Worm (Caenorhabditis elegans) whole organism, dauer: ENCODE data around the gene K07D4.4.

Experiments
- unc-62 ChIP-seq: sonication (generic microtip); optimal IDR thresholded peaks from 2 replicates; lab custom pipeline; 2017; ENCODE audit warnings: missing biosample characterization, missing genetic modification reagents, missing genetic modification characterization

The K07D4.4 gene

ce11 chrII:4004614-4005013 is 27.6 kb downstream of the K07D4.4 start, which contains the start of gene ephx-1:
TSS of gene ephx-1 (plus strand) at chrII:4004914.
- no peak for TF ChIP-seq unc-62

DNA sequence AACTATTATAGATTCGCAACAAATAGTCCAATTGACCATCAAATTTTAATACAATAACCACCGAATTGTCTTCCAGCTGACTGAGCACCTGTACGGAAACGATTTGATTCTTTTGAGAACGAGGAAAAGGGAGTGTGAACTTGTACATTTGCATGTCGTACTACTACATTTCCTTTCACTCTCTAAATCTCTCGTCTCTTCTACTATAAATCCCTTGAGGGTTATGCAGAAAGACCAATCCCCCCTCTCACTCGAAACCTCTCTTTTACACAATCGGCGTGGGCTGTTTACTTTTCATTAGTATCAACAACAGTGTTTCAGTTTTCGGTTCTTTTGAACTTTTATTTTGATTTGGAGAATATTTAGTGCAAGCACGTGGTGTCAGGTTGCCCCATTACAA is 30.1 kb downstream of the K07D4.4 start:
- no peak for TF ChIP-seq unc-62

- no peak for TF ChIP-seq unc-62
These were observed 31.8 kb downstream of the K07D4.4 start for ce11 chrII:4000430-4000829.

- TF ChIP-seq unc-62: no peak
These were observed 32.7 kb downstream of the K07D4.4 start for ce11 chrII:3999537-3999936.

- no peak for TF ChIP-seq unc-62
These were observed 36.2 kb downstream of the K07D4.4 start, which contains the start of gene clc-22 for ce11 chrII:3996005-3996404. TSS of gene clc-22 (minus strand) at chrII:3996075.

- no peak for TF ChIP-seq unc-62
These were observed 39.4 kb downstream of the K07D4.4 start, which contains the start of gene Y14H12A.1 for ce11 chrII:3992660-3993245. TSS of gene Y14H12A.1 (plus strand) at chrII:3993195.

ce11 chrII:3992029-3992428 is 40.2 kb downstream of the K07D4.4 start:
- TF ChIP-seq unc-62: no peak

- no peak for TF ChIP-seq unc-62
These were observed 41.5 kb downstream of the K07D4.4 start for ce11 chrII:3990706-3991105.

DNA sequence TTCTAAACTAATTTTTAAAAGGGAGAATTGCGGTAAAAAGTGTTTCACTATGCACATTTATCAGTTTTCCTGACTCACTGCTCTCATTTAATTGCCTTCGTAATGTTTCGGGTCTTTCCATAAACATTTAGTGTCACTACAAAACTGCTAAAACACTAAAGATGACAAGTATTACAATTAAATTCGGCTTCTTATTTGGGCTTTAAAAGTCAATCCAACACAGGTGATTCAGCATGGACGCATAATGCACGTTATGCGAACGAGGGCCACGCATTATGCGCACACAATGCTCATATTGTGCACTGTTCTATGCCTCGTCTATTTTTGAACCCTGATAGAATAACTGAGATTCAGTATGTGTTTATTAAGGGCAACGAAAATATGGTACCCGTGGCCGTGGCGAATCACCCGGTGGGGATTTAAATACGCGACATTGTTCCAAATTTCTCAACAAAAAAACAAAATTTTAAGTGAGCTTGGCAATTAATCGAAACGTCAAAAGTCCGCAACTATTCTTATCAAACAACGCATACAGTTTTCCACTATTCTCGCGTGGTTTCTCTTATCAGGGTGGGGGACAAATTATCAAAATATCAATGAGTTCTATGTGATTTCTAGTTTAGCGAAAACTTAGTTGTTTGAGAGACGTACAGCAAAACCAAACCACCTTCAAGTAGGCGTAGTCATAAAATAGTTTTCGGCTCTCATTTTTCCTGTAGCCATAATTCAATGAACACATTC is 42.4 kb downstream of the K07D4.4 start, which contains the start of gene Y14H12A.2:
TSS of gene Y14H12A.2 (minus strand) at position 51 of the 741 bp plus-strand sequence.
- TF ChIP-seq unc-62: no peak

- no peak for TF ChIP-seq unc-62
These were observed 45.3 kb downstream of the K07D4.4 start, which contains the start of gene K10G6.5 for ce11 chrII:3986906-3987305. TSS of gene K10G6.5 (plus strand) at chrII:3987250.

ce11 chrII:3984242-3984641 is 48.0 kb downstream of the K07D4.4 start:
- no peak for TF ChIP-seq unc-62

ce11 chrII:3982313-3982712 is 49.9 kb downstream of the K07D4.4 start, which contains the start of gene lin-31:
TSS of gene lin-31 (plus strand) at chrII:3982549.
- no peak for TF ChIP-seq unc-62
